Fruit fly (Drosophila melanogaster) whole organism, embryonic: ENCODE data around the gene Acp32CD.

Experiments
- Aef1 ChIP-seq: fragments of 200-800 bp; sonication (Bioruptor generic); IDR thresholded peaks from 3 replicates; pipeline ENCODE4 v1.3.6; 2022; ENCODE audit warnings: missing biosample characterization, missing genetic modification characterization
- Atf3 ChIP-seq: fragments of 200-800 bp; sonication (Bioruptor generic); optimal IDR thresholded peaks from 3 replicates; lab custom pipeline; 2016; ENCODE audit warnings: missing biosample characterization, missing genetic modification characterization
- Bdp1 ChIP-seq: fragments of 200-800 bp; sonication (Bioruptor generic); optimal IDR thresholded peaks from 3 replicates; lab custom pipeline; 2016; ENCODE audit warnings: missing biosample characterization, missing genetic modification characterization
- BtbVII ChIP-seq: fragments of 200-800 bp; sonication (Bioruptor generic); optimal IDR thresholded peaks from 3 replicates; lab custom pipeline; 2017; ENCODE audit warnings: missing biosample characterization, mild to moderate bottlenecking, missing genetic modification characterization
- CG10321 ChIP-seq: fragments of 200-800 bp; sonication (Bioruptor generic); IDR thresholded peaks from 2 replicates; pipeline ENCODE4 v1.3.6; 2022; ENCODE audit warnings: missing biosample characterization, missing genetic modification characterization
- CG10431 ChIP-seq: fragments of 200-800 bp; sonication (Bioruptor generic); optimal IDR thresholded peaks from 3 replicates; lab custom pipeline; 2018; ENCODE audit warnings: missing biosample characterization, mild to moderate bottlenecking, missing genetic modification characterization
- CG10565 ChIP-seq: fragments of 200-800 bp; sonication (Bioruptor generic); optimal IDR thresholded peaks from 3 replicates; lab custom pipeline; 2016; ENCODE audit warnings: missing biosample characterization, mild to moderate bottlenecking, missing genetic modification characterization
- CG10959 ChIP-seq: fragments of 200-800 bp; sonication (Bioruptor generic); IDR thresholded peaks from 2 replicates; pipeline ENCODE4 v1.3.6; 2022; ENCODE audit warnings: missing biosample characterization, missing genetic modification characterization
- CG11398 ChIP-seq: fragments of 200-800 bp; sonication (Bioruptor generic); optimal IDR thresholded peaks from 2 replicates; lab custom pipeline; 2016; ENCODE audit warnings: missing biosample characterization, missing genetic modification characterization
- CG13296 ChIP-seq: fragments of 200-800 bp; sonication (Bioruptor generic); optimal IDR thresholded peaks from 3 replicates; lab custom pipeline; 2018; ENCODE audit warnings: missing biosample characterization, mild to moderate bottlenecking, missing genetic modification characterization
- CG14710 ChIP-seq: fragments of 200-800 bp; sonication (Bioruptor generic); optimal IDR thresholded peaks from 3 replicates; lab custom pipeline; 2019; ENCODE audit warnings: missing biosample characterization, mild to moderate bottlenecking, missing genetic modification characterization, moderate library complexity
- CG18011 ChIP-seq: fragments of 200-800 bp; sonication (Bioruptor generic); optimal IDR thresholded peaks from 2 replicates; lab custom pipeline; 2017; ENCODE audit warnings: missing biosample characterization, missing genetic modification characterization, mild to moderate bottlenecking, moderate library complexity, missing genotype
- CG18476 ChIP-seq: fragments of 200-800 bp; sonication (Bioruptor generic); optimal IDR thresholded peaks from 2 replicates; lab custom pipeline; 2016; ENCODE audit warnings: missing biosample characterization, mild to moderate bottlenecking, missing genetic modification characterization
- CG31441 ChIP-seq: fragments of 200-800 bp; sonication (Bioruptor generic); IDR thresholded peaks from 2 replicates; pipeline ENCODE4 v1.3.6; 2022; ENCODE audit warnings: missing biosample characterization, missing genetic modification characterization
- CG4424 ChIP-seq: fragments of 200-800 bp; sonication (Bioruptor generic); optimal IDR thresholded peaks from 3 replicates; lab custom pipeline; 2016; ENCODE audit warnings: missing biosample characterization, missing genetic modification characterization
- CG6175 ChIP-seq: fragments of 200-800 bp; sonication (Bioruptor generic); IDR thresholded peaks from 3 replicates; pipeline ENCODE4 v1.3.6; 2022; ENCODE audit warnings: missing biosample characterization, missing genetic modification characterization
- CG7786 ChIP-seq: fragments of 200-800 bp; sonication (Bioruptor generic); optimal IDR thresholded peaks from 2 replicates; lab custom pipeline; 2016; ENCODE audit warnings: missing biosample characterization, missing genetic modification characterization
- CG8359 ChIP-seq: fragments of 200-800 bp; sonication (Bioruptor generic); optimal IDR thresholded peaks from 2 replicates; lab custom pipeline; 2017; ENCODE audit warnings: missing biosample characterization, mild to moderate bottlenecking, missing genetic modification characterization, borderline replicate concordance
- CHES-1-like ChIP-seq: fragments of 200-800 bp; sonication (Bioruptor generic); optimal IDR thresholded peaks from 2 replicates; lab custom pipeline; 2016; ENCODE audit warnings: missing biosample characterization, missing genetic modification characterization
- Dp ChIP-seq: fragments of 200-800 bp; sonication (Bioruptor generic); optimal IDR thresholded peaks from 2 replicates; lab custom pipeline; 2018; ENCODE audit warnings: missing biosample characterization, mild to moderate bottlenecking, missing genetic modification characterization, moderate library complexity
- Hsf ChIP-seq: fragments of 200-800 bp; sonication (Bioruptor generic); optimal IDR thresholded peaks from 3 replicates; lab custom pipeline; 2016; ENCODE audit warnings: missing biosample characterization, missing genetic modification characterization
- NFAT ChIP-seq: fragments of 200-800 bp; sonication (Bioruptor generic); IDR thresholded peaks from 2 replicates; pipeline ENCODE4 v1.3.6; 2022; ENCODE audit warnings: missing biosample characterization, missing genetic modification characterization
- NfI ChIP-seq: fragments of 200-800 bp; sonication (Bioruptor generic); optimal IDR thresholded peaks from 3 replicates; lab custom pipeline; 2018; ENCODE audit warnings: missing biosample characterization, mild to moderate bottlenecking, missing genetic modification characterization, moderate library complexity
- Pdp1 ChIP-seq, 2 experiments: fragments of 200-800 bp; sonication (Bioruptor generic); optimal IDR thresholded peaks; 3 replicates each; lab custom pipeline; 2016; ENCODE audit warnings: missing biosample characterization in 2 of 2, missing genetic modification characterization in 2 of 2, mild to moderate bottlenecking in 1 of 2, moderate library complexity in 1 of 2
- Scr ChIP-seq: fragments of 200-800 bp; sonication (Bioruptor generic); IDR thresholded peaks from 2 replicates; pipeline ENCODE4 v1.3.6; 2022; ENCODE audit warnings: missing biosample characterization, missing genetic modification characterization; ENCODE audit not compliant: partially characterized antibody
- Sox100B ChIP-seq: fragments of 200-800 bp; sonication (Bioruptor generic); optimal IDR thresholded peaks from 3 replicates; lab custom pipeline; 2018; ENCODE audit warnings: missing biosample characterization, mild to moderate bottlenecking, missing genetic modification characterization
- Sry-δ ChIP-seq: fragments of 200-800 bp; sonication (Bioruptor generic); optimal IDR thresholded peaks from 2 replicates; lab custom pipeline; 2016; ENCODE audit warnings: missing biosample characterization, missing genetic modification characterization
- Tbp ChIP-seq: fragments of >200 bp; optimal IDR thresholded peaks from 2 replicates; lab custom pipeline; 2018; ENCODE audit warnings: missing biosample characterization, missing genetic modification characterization
- ap ChIP-seq: fragments of 200-800 bp; sonication (Bioruptor generic); IDR thresholded peaks from 2 replicates; pipeline ENCODE4 v1.3.6; 2022; ENCODE audit warnings: missing biosample characterization, missing genetic modification characterization
- ara ChIP-seq: fragments of 200-800 bp; sonication (Bioruptor generic); IDR thresholded peaks from 2 replicates; pipeline ENCODE4 v1.3.6; 2022; ENCODE audit warnings: missing biosample characterization, missing genetic modification characterization
- bowl ChIP-seq: fragments of 200-800 bp; sonication (Bioruptor generic); IDR thresholded peaks from 2 replicates; pipeline ENCODE4 v1.3.6; 2022; ENCODE audit warnings: missing biosample characterization, missing genetic modification characterization
- chinmo ChIP-seq: fragments of 200-800 bp; sonication (Bioruptor generic); IDR thresholded peaks from 4 replicates; pipeline ENCODE4 v1.3.6; 2022; ENCODE audit warnings: missing biosample characterization, missing genetic modification characterization; ENCODE audit not compliant: partially characterized antibody
- chn ChIP-seq: fragments of 200-800 bp; sonication (Bioruptor generic); optimal IDR thresholded peaks from 2 replicates; lab custom pipeline; 2016; ENCODE audit warnings: missing biosample characterization, missing genetic modification characterization
- dmrt99B ChIP-seq: fragments of 200-800 bp; sonication (Bioruptor generic); optimal IDR thresholded peaks from 2 replicates; lab custom pipeline; 2018; ENCODE audit warnings: missing biosample characterization, mild to moderate bottlenecking, missing genetic modification characterization, moderate library complexity
- fd3F ChIP-seq: fragments of 200-800 bp; sonication (Bioruptor generic); optimal IDR thresholded peaks from 2 replicates; lab custom pipeline; 2018; ENCODE audit warnings: missing biosample characterization, mild to moderate bottlenecking, missing genetic modification characterization, moderate library complexity
- grn ChIP-seq: fragments of 200-800 bp; sonication (Bioruptor generic); optimal IDR thresholded peaks from 3 replicates; lab custom pipeline; 2017; ENCODE audit warnings: missing biosample characterization, missing genetic modification characterization
- hb ChIP-seq: fragments of 200-800 bp; sonication (Bioruptor generic); IDR thresholded peaks from 3 replicates; pipeline ENCODE4 v1.3.6; 2022; ENCODE audit warnings: missing biosample characterization, missing genetic modification characterization; ENCODE audit not compliant: partially characterized antibody
- ken ChIP-seq: fragments of 200-800 bp; sonication (Bioruptor generic); IDR thresholded peaks from 3 replicates; pipeline ENCODE4 v1.3.6; 2022; ENCODE audit warnings: missing biosample characterization, missing genetic modification characterization
- kni ChIP-seq: fragments of 200-800 bp; sonication (Bioruptor generic); optimal IDR thresholded peaks from 3 replicates; lab custom pipeline; 2017; ENCODE audit warnings: mild to moderate bottlenecking, missing biosample characterization, missing genetic modification reagents, missing genetic modification characterization
- luna ChIP-seq: fragments of 200-800 bp; sonication (Bioruptor generic); optimal IDR thresholded peaks from 2 replicates; lab custom pipeline; 2016; ENCODE audit warnings: missing biosample characterization, missing genetic modification characterization
- oc ChIP-seq: fragments of 200-800 bp; sonication (Bioruptor generic); optimal IDR thresholded peaks from 2 replicates; lab custom pipeline; 2018; ENCODE audit warnings: missing biosample characterization, mild to moderate bottlenecking, missing genetic modification characterization, moderate library complexity
- otp ChIP-seq: fragments of 200-800 bp; sonication (Bioruptor generic); IDR thresholded peaks from 3 replicates; pipeline ENCODE4, ENCODE4 v1.3.6; 2022; ENCODE audit warnings: missing biosample characterization, missing genetic modification characterization
- p53 ChIP-seq: fragments of 200-800 bp; sonication (Bioruptor generic); optimal IDR thresholded peaks from 2 replicates; lab custom pipeline; 2016; ENCODE audit warnings: missing biosample characterization, missing genetic modification characterization
- pan ChIP-seq, 4 experiments: fragments of >200 bp in 3 of 4; fragments of 200-800 bp in 1 of 4; sonication (Bioruptor generic) in 1 of 4; optimal IDR thresholded peaks in 3 of 4; IDR thresholded peaks in 1 of 4; 2 replicates each; pipeline versions ENCODE4 v1.3.6 to Lab custom; 2017 to 2022; ENCODE audit warnings: missing biosample characterization in 2 of 4, missing genetic modification characterization in 2 of 4, mixed read lengths in 1 of 4
- peb ChIP-seq: fragments of 200-800 bp; sonication (Bioruptor generic); IDR thresholded peaks from 2 replicates; pipeline ENCODE4 v1.3.6; 2022; ENCODE audit warnings: missing biosample characterization, missing genetic modification characterization
- seq ChIP-seq: fragments of 200-800 bp; sonication (Bioruptor generic); IDR thresholded peaks from 2 replicates; pipeline ENCODE4 v1.3.6; 2022; ENCODE audit warnings: missing biosample characterization, missing genetic modification characterization
- sr ChIP-seq: fragments of 200-800 bp; sonication (Bioruptor generic); IDR thresholded peaks from 3 replicates; pipeline ENCODE4 v1.3.6; 2022; ENCODE audit warnings: missing biosample characterization, missing genetic modification characterization
- toy ChIP-seq: fragments of 200-800 bp; sonication (Bioruptor generic); IDR thresholded peaks from 2 replicates; pipeline ENCODE4 v1.3.6; 2022; ENCODE audit warnings: missing biosample characterization, missing genetic modification characterization
- trh ChIP-seq: fragments of 200-800 bp; sonication (Bioruptor generic); optimal IDR thresholded peaks from 2 replicates; lab custom pipeline; 2016; ENCODE audit warnings: missing biosample characterization, missing genetic modification characterization
- tx ChIP-seq: fragments of 200-800 bp; sonication (Bioruptor generic); optimal IDR thresholded peaks from 2 replicates; lab custom pipeline; 2016; ENCODE audit warnings: missing biosample characterization, missing genetic modification characterization
- zfh2 ChIP-seq: fragments of 200-800 bp; sonication (Bioruptor generic); optimal IDR thresholded peaks from 2 replicates; lab custom pipeline; 2016; ENCODE audit warnings: missing biosample characterization, missing genetic modification characterization

Gene Acp32CD

dm6 chr2L:10987370-10987853 lies 28.0 kb upstream of the Acp32CD start, which contains the start of the genes piwi and CG12253 (continued):
- TF ChIP-seq CG18011 (GFP tag; lab: Kevin White, UChicago) (peak; percentile 39), seq (0 out of 2 replicates have a peak, but pooled peaks have one; percentile 35), CG31441 (GFP tag; lab: Robert Waterston, UW) (no peak), CG8359 (no peak), CG10959 (GFP tag; lab: Robert Waterston, UW) (peak; percentile 33; the same call in 1 of the 2 replicates), CG7786 (GFP tag; lab: Kevin White, UChicago) (no peak), luna (GFP tag; lab: Kevin White, UChicago) (no peak), peb (GFP tag; lab: Robert Waterston, UW) (no peak), CG14710 (tag; lab: Kevin White, UChicago) (peak; percentile 59), ken (GFP tag; lab: Robert Waterston, UW) (no peak; the same call in 1 of the 3 replicates), bowl (no peak), tx (GFP tag; lab: Kevin White, UChicago) (no peak), kni (GFP tag; lab: Kevin White, UChicago) (no peak), CG10565 (GFP tag; lab: Kevin White, UChicago) (no peak), Hsf (GFP tag; lab: Kevin White, UChicago) (peak; percentile 77), hb (GFP tag; lab: Robert Waterston, UW) (no peak), NFAT (GFP tag; lab: Robert Waterston, UW) (no peak), Sry-δ (GFP tag; lab: Kevin White, UChicago) (no peak), zfh2 (peak; percentile 28), CG11398 (no peak), CHES-1-like (GFP tag; lab: Kevin White, UChicago) (peak; percentile 32), CG18476 (GFP tag; lab: Kevin White, UChicago) (peak; percentile 24), Aef1 (GFP tag; lab: Robert Waterston, UW) (no peak), BtbVII (GFP tag; lab: Kevin White, UChicago) (no peak), Bdp1 (no peak), dmrt99B (tag; lab: Kevin White, UChicago) (no peak), Sox100B (GFP tag; lab: Kevin White, UChicago) (peak; percentile 68), ap (peak; percentile 58), Tbp (GFP tag; lab: Kevin White, UChicago) (no peak), grn (GFP tag; lab: Kevin White, UChicago) (no peak), CG10321 (GFP tag; lab: Robert Waterston, UW) (no peak), Dp (GFP tag; lab: Kevin White, UChicago) (peak; percentile 40), sr (GFP tag; lab: Robert Waterston, UW) (no peak), CG10431 (GFP tag; lab: Kevin White, UChicago) (no peak), CG13296 (peak; percentile 17), pan (optimal IDR thresholded peaks at IDR 0.05; lab: Kevin White, UChicago) (no peak), pan (GFP tag; optimal IDR thresholded peaks at IDR 0.05 in 1 of 2, IDR thresholded peaks at IDR 0.05 in 1 of 2) (no peak), CG6175 (GFP tag; lab: Robert Waterston, UW) (no peak), Atf3 (GFP tag; lab: Kevin White, UChicago) (peak; percentile 8), Pdp1 (GFP tag; optimal IDR thresholded peaks at IDR 0.05; lab: Kevin White, UChicago) (no peak), oc (tag; lab: Kevin White, UChicago) (no peak), chn (peak; percentile 22), NfI (GFP tag; lab: Kevin White, UChicago) (peak; percentile 71), trh (GFP tag; lab: Kevin White, UChicago) (peak; percentile 63), fd3F (GFP tag; lab: Kevin White, UChicago) (peak; percentile 85), toy (GFP tag; lab: Robert Waterston, UW) (no peak), Scr (GFP tag; lab: Robert Waterston, UW) (no peak), otp (GFP tag; lab: Robert Waterston, UW) (no peak), chinmo (GFP tag; lab: Robert Waterston, UW) (no peak), ara (GFP tag; lab: Robert Waterston, UW) (no peak), CG4424 (GFP tag; lab: Kevin White, UChicago) (peak; percentile 42), p53 (GFP tag; lab: Kevin White, UChicago) (no peak)
